Worm (Caenorhabditis elegans) whole organism, mixed stage, embryonic: Measurements from ENCODE around the gene Y9C9A.5.

ENCODE experiments used
- M03D4.4 ChIP-seq: sonication (generic microtip); optimal IDR thresholded peaks from 2 replicates; lab custom pipeline; 2017; ENCODE audit warnings: mild to moderate bottlenecking, missing genetic modification characterization, missing compliant biosample characterization
- bed-3 ChIP-seq: fragments of 200-800 bp; sonication (Bioruptor generic); optimal IDR thresholded peaks from 3 replicates; lab custom pipeline; 2018; ENCODE audit warnings: mild to moderate bottlenecking, missing genetic modification characterization, moderate library complexity, missing compliant biosample characterization
- blmp-1 ChIP-seq: fragments of 150-350 bp; optimal IDR thresholded peaks from 2 replicates; lab custom pipeline; 2014; ENCODE audit warnings: missing biosample characterization, missing genetic modification characterization
- ceh-43 ChIP-seq: fragments of 200-800 bp; sonication (Bioruptor generic); optimal IDR thresholded peaks from 2 replicates; lab custom pipeline; 2018; ENCODE audit warnings: mild to moderate bottlenecking, missing genetic modification characterization, moderate library complexity, missing compliant biosample characterization
- ceh-83 ChIP-seq: fragments of 200-800 bp; sonication (Bioruptor generic); optimal IDR thresholded peaks from 2 replicates; lab custom pipeline; 2018; ENCODE audit warnings: mild to moderate bottlenecking, missing genetic modification characterization, missing compliant biosample characterization
- cnd-1 ChIP-seq: fragments of 200-800 bp; sonication (Bioruptor generic); optimal IDR thresholded peaks from 2 replicates; lab custom pipeline; 2018; ENCODE audit warnings: mild to moderate bottlenecking, missing genetic modification characterization, missing compliant biosample characterization
- drap-1 ChIP-seq: fragments of 200-800 bp; sonication (Bioruptor generic); optimal IDR thresholded peaks from 3 replicates; lab custom pipeline; 2018; ENCODE audit warnings: mild to moderate bottlenecking, missing genetic modification characterization, missing compliant biosample characterization
- elt-1 ChIP-seq: sonication (generic microtip); optimal IDR thresholded peaks from 2 replicates; lab custom pipeline; 2017; ENCODE audit warnings: missing genetic modification characterization, mild to moderate bottlenecking, missing compliant biosample characterization, antibody characterized with exemption, moderate library complexity, borderline replicate concordance; ENCODE audit not compliant: insufficient read depth
- flh-1 ChIP-seq: fragments of 200-800 bp; sonication (Bioruptor generic); optimal IDR thresholded peaks from 2 replicates; lab custom pipeline; 2018; ENCODE audit warnings: mild to moderate bottlenecking, missing genetic modification characterization, moderate library complexity, missing compliant biosample characterization
- ham-2 ChIP-seq: fragments of 200-800 bp; sonication (Bioruptor generic); optimal IDR thresholded peaks from 2 replicates; lab custom pipeline; 2018; ENCODE audit warnings: mild to moderate bottlenecking, missing genetic modification characterization, missing compliant biosample characterization
- hlh-1 ChIP-seq: fragments of 150-350 bp; optimal IDR thresholded peaks from 2 replicates; lab custom pipeline; 2014; ENCODE audit warnings: missing biosample characterization, missing genetic modification reagents, missing genetic modification characterization
- lin-13 ChIP-seq: fragments of 150-350 bp; optimal IDR thresholded peaks from 2 replicates; lab custom pipeline; 2014; ENCODE audit warnings: missing biosample characterization, missing genetic modification characterization
- lsy-2 ChIP-seq: fragments of 150-350 bp; optimal IDR thresholded peaks from 2 replicates; lab custom pipeline; 2014; ENCODE audit warnings: missing biosample characterization, missing genetic modification characterization
- mep-1 ChIP-seq: fragments of 150-350 bp; optimal IDR thresholded peaks from 2 replicates; lab custom pipeline; 2017; ENCODE audit warnings: missing biosample characterization, missing genetic modification reagents, missing genetic modification characterization, inconsistent platforms
- mls-2 ChIP-seq: sonication (generic microtip); optimal IDR thresholded peaks from 2 replicates; lab custom pipeline; 2016; ENCODE audit warnings: mild to moderate bottlenecking, missing genetic modification characterization, moderate library complexity, missing compliant biosample characterization
- nhr-12 ChIP-seq: fragments of 150-350 bp; optimal IDR thresholded peaks from 2 replicates; lab custom pipeline; 2014; ENCODE audit warnings: missing biosample characterization, missing genetic modification characterization
- nhr-2 ChIP-seq: fragments of 150-350 bp; optimal IDR thresholded peaks from 2 replicates; lab custom pipeline; 2014; ENCODE audit warnings: missing biosample characterization, missing genetic modification characterization
- nhr-237 ChIP-seq: fragments of 150-350 bp; optimal IDR thresholded peaks from 2 replicates; lab custom pipeline; 2014; ENCODE audit warnings: missing biosample characterization, missing genetic modification characterization
- nhr-28 ChIP-seq: fragments of 150-350 bp; optimal IDR thresholded peaks from 2 replicates; lab custom pipeline; 2014; ENCODE audit warnings: missing biosample characterization, missing genetic modification characterization
- nhr-76 ChIP-seq: sonication (generic microtip); optimal IDR thresholded peaks from 2 replicates; lab custom pipeline; 2017; ENCODE audit warnings: missing biosample characterization, missing genetic modification characterization
- sem-2 ChIP-seq: fragments of 200-800 bp; sonication (Bioruptor generic); optimal IDR thresholded peaks from 2 replicates; lab custom pipeline; 2018; ENCODE audit warnings: mild to moderate bottlenecking, missing genetic modification characterization, missing compliant biosample characterization
- snpc-4 ChIP-seq: fragments of 150-350 bp; optimal IDR thresholded peaks from 2 replicates; lab custom pipeline; 2014; ENCODE audit warnings: missing biosample characterization, missing genetic modification characterization
- sptf-1 ChIP-seq: sonication (generic microtip); optimal IDR thresholded peaks from 2 replicates; lab custom pipeline; 2017; ENCODE audit warnings: mild to moderate bottlenecking, missing genetic modification characterization, moderate library complexity, missing compliant biosample characterization
- tbx-8 ChIP-seq: fragments of 200-800 bp; sonication (Bioruptor generic); optimal IDR thresholded peaks from 2 replicates; lab custom pipeline; 2018; ENCODE audit warnings: mild to moderate bottlenecking, missing genetic modification characterization, moderate library complexity, missing compliant biosample characterization
- unc-120 ChIP-seq: sonication (generic microtip); optimal IDR thresholded peaks from 2 replicates; lab custom pipeline; 2017; ENCODE audit warnings: missing genetic modification characterization, missing compliant biosample characterization; ENCODE audit not compliant: poor library complexity, severe bottlenecking
- unc-39 ChIP-seq: fragments of 150-350 bp; optimal IDR thresholded peaks from 2 replicates; lab custom pipeline; 2014; ENCODE audit warnings: missing biosample characterization, missing genetic modification characterization
- unc-62 ChIP-seq: fragments of 150-350 bp; optimal IDR thresholded peaks from 2 replicates; lab custom pipeline; 2014; ENCODE audit warnings: missing biosample characterization, missing genetic modification reagents, missing genetic modification characterization
- zip-8 ChIP-seq: fragments of 150-350 bp; optimal IDR thresholded peaks from 2 replicates; lab custom pipeline; 2014; ENCODE audit warnings: missing biosample characterization, missing genetic modification characterization
- ztf-11 ChIP-seq: fragments of 150-350 bp; optimal IDR thresholded peaks from 2 replicates; lab custom pipeline; 2014; ENCODE audit warnings: missing biosample characterization, missing genetic modification characterization

Y9C9A.5 gene

ce11 chrIV:4975995-4976394 lies 34.2 kb downstream of the Y9C9A.5 start, which contains the start of gene Y9C9A.16:
TSS of gene Y9C9A.16 (minus strand) at chrIV:4976125.
- no peak for TF ChIP-seq M03D4.4
- no peak for TF ChIP-seq sptf-1 (tag; lab: Kevin White, UChicago)
- TF ChIP-seq bed-3 (GFP tag; lab: Kevin White, UChicago): no peak
- TF ChIP-seq ztf-11 (tag; lab: Kevin White, UChicago): no peak
- no peak for TF ChIP-seq flh-1 (GFP tag; lab: Kevin White, UChicago)
- no peak for TF ChIP-seq elt-1 (tag; lab: Kevin White, UChicago)
- no peak for TF ChIP-seq mls-2
- TF ChIP-seq nhr-237 (tag; lab: Kevin White, UChicago): no peak
- no peak for TF ChIP-seq lin-13 (tag; lab: Kevin White, UChicago)
- TF ChIP-seq ham-2: no peak
- no peak for TF ChIP-seq hlh-1 (tag; lab: Kevin White, UChicago)
- TF ChIP-seq mep-1 (tag; lab: Kevin White, UChicago): no peak
- no peak for TF ChIP-seq ceh-83 (GFP tag; lab: Kevin White, UChicago)
- TF ChIP-seq unc-62 (GFP tag; lab: Kevin White, UChicago): no peak
- no peak for TF ChIP-seq lsy-2 (tag; lab: Kevin White, UChicago)
- no peak for TF ChIP-seq drap-1 (GFP tag; lab: Kevin White, UChicago)
- TF ChIP-seq snpc-4 (tag; lab: Kevin White, UChicago): no peak

ce11 chrIV:4977176-4977693 lies 35.5 kb downstream of the Y9C9A.5 start, which contains the start of gene E03H12.5:
TSS of gene E03H12.5 (plus strand) at chrIV:4977226.
- TF ChIP-seq tbx-8 (GFP tag; lab: Kevin White, UChicago): no peak
- TF ChIP-seq nhr-76 (tag; lab: Kevin White, UChicago): no peak
- TF ChIP-seq nhr-28 (tag; lab: Kevin White, UChicago): no peak
- TF ChIP-seq M03D4.4: no peak
- TF ChIP-seq ham-2: no peak
- no peak for TF ChIP-seq nhr-2 (tag; lab: Kevin White, UChicago)
- TF ChIP-seq ztf-11 (tag; lab: Kevin White, UChicago): no peak
- TF ChIP-seq ceh-43 (GFP tag; lab: Kevin White, UChicago): no peak
- no peak for TF ChIP-seq snpc-4 (tag; lab: Kevin White, UChicago)
- TF ChIP-seq ceh-83 (GFP tag; lab: Kevin White, UChicago): no peak
- no peak for TF ChIP-seq nhr-12 (tag; lab: Kevin White, UChicago)
- TF ChIP-seq unc-39 (tag; lab: Kevin White, UChicago): no peak
- no peak for TF ChIP-seq cnd-1 (tag; lab: Kevin White, UChicago)
- TF ChIP-seq elt-1 (tag; lab: Kevin White, UChicago): no peak
- TF ChIP-seq unc-120 (tag; lab: Kevin White, UChicago): no peak
- no peak for TF ChIP-seq sem-2 (GFP tag; lab: Kevin White, UChicago)
- TF ChIP-seq lsy-2 (tag; lab: Kevin White, UChicago): no peak
- TF ChIP-seq bed-3 (GFP tag; lab: Kevin White, UChicago): no peak

- TF ChIP-seq nhr-76 (tag; lab: Kevin White, UChicago): no peak
- TF ChIP-seq sptf-1 (tag; lab: Kevin White, UChicago): no peak
- no peak for TF ChIP-seq bed-3 (GFP tag; lab: Kevin White, UChicago)
- TF ChIP-seq blmp-1 (tag; lab: Kevin White, UChicago): no peak
- TF ChIP-seq tbx-8 (GFP tag; lab: Kevin White, UChicago): no peak
- TF ChIP-seq unc-120 (tag; lab: Kevin White, UChicago): no peak
- no peak for TF ChIP-seq unc-39 (tag; lab: Kevin White, UChicago)
- TF ChIP-seq snpc-4 (tag; lab: Kevin White, UChicago): no peak
- TF ChIP-seq cnd-1 (tag; lab: Kevin White, UChicago): no peak
- TF ChIP-seq ham-2: no peak
- no peak for TF ChIP-seq ceh-43 (GFP tag; lab: Kevin White, UChicago)
- no peak for TF ChIP-seq drap-1 (GFP tag; lab: Kevin White, UChicago)
- TF ChIP-seq, all 35 proteins: peak for 0
Observed at ce11 chrIV:4981027-4981426, 39.2 kb downstream of the Y9C9A.5 start, which contains the start of gene srz-24. TSS of gene srz-24 (minus strand) at chrIV:4981127.

- no peak for TF ChIP-seq sem-2 (GFP tag; lab: Kevin White, UChicago)
- no peak for TF ChIP-seq nhr-237 (tag; lab: Kevin White, UChicago)
- no peak for TF ChIP-seq nhr-2 (tag; lab: Kevin White, UChicago)
- TF ChIP-seq zip-8 (tag; lab: Kevin White, UChicago): no peak
- no peak for TF ChIP-seq ceh-83 (GFP tag; lab: Kevin White, UChicago)
Observed at ce11 chrIV:4982477-4982876, 40.7 kb downstream of the Y9C9A.5 start, which contains the start of gene E03H12.4. TSS of gene E03H12.4 (plus strand) at chrIV:4982596.
